Worm (Caenorhabditis elegans) whole organism, L1 larva: ENCODE data around the gene T02H6.4.

ENCODE experiments used
- C16A3.4 ChIP-seq: fragments of 150-350 bp; optimal IDR thresholded peaks from 2 replicates; lab custom pipeline; 2014; ENCODE audit warnings: missing biosample characterization, missing genetic modification characterization
- aha-1 ChIP-seq: fragments of 150-350 bp; optimal IDR thresholded peaks from 2 replicates; lab custom pipeline; 2014; ENCODE audit warnings: missing biosample characterization, missing genetic modification characterization
- alr-1 ChIP-seq: fragments of 200-800 bp; sonication (Bioruptor generic); optimal IDR thresholded peaks from 2 replicates; lab custom pipeline; 2018; ENCODE audit warnings: borderline replicate concordance, mild to moderate bottlenecking, missing genetic modification characterization, missing compliant biosample characterization
- aly-2 ChIP-seq: fragments of 150-350 bp; optimal IDR thresholded peaks from 2 replicates; lab custom pipeline; 2014; ENCODE audit warnings: missing biosample characterization, missing genetic modification characterization
- ama-1 ChIP-seq: fragments of 150-350 bp; optimal IDR thresholded peaks from 2 replicates; lab custom pipeline; 2014
- blmp-1 ChIP-seq: fragments of 150-350 bp; optimal IDR thresholded peaks from 2 replicates; lab custom pipeline; 2014; ENCODE audit warnings: missing biosample characterization, missing genetic modification characterization
- ceh-8 ChIP-seq: fragments of 200-800 bp; sonication (Bioruptor generic); optimal IDR thresholded peaks from 2 replicates; lab custom pipeline; 2018; ENCODE audit warnings: mild to moderate bottlenecking, missing genetic modification characterization, moderate library complexity, missing compliant biosample characterization
- ceh-82 ChIP-seq, 3 experiments: fragments of 150-350 bp in 1 of 3; sonication (generic microtip) in 2 of 3; optimal IDR thresholded peaks; 2 replicates each; lab custom pipeline; 2014 to 2017; ENCODE audit warnings: missing biosample characterization in 3 of 3, missing genetic modification characterization in 3 of 3
- ceh-88 ChIP-seq: fragments of 200-800 bp; sonication (Bioruptor generic); IDR thresholded peaks from 2 replicates; pipeline ENCODE4 v1.3.6; 2022; ENCODE audit warnings: missing genetic modification characterization, missing compliant biosample characterization
- dpl-1 ChIP-seq, 3 experiments: fragments of 150-350 bp in 2 of 3; sonication (generic microtip) in 1 of 3; optimal IDR thresholded peaks; 2 replicates each; lab custom pipeline; 2014 to 2017; ENCODE audit warnings: missing biosample characterization in 3 of 3, missing genetic modification characterization in 3 of 3, missing genetic modification reagents in 3 of 3
- efl-1 ChIP-seq, 4 experiments: fragments of 150-350 bp; optimal IDR thresholded peaks in 3 of 4; peaks in 1 of 4; 1 replicate in 1 of 4; 2 replicates in 3 of 4; lab custom pipeline; 2014; ENCODE audit warnings: missing biosample characterization in 2 of 4, missing genetic modification characterization in 2 of 4, missing genetic modification reagents in 2 of 4
- egl-13 ChIP-seq: sonication (generic microtip); optimal IDR thresholded peaks from 2 replicates; lab custom pipeline; 2016; ENCODE audit warnings: missing genotype, missing genetic modification reagents, missing genetic modification characterization, missing compliant biosample characterization
- elt-3 ChIP-seq, 6 experiments: fragments of 150-350 bp in 1 of 6; sonication (generic microtip); optimal IDR thresholded peaks; 2 replicates each; lab custom pipeline; 2017 to 2018; ENCODE audit warnings: missing biosample characterization in 6 of 6, missing genetic modification characterization in 6 of 6, inconsistent platforms in 1 of 6
- fkh-10 ChIP-seq: sonication (generic microtip); optimal IDR thresholded peaks from 2 replicates; lab custom pipeline; 2017; ENCODE audit warnings: missing biosample characterization, missing genetic modification reagents, missing genetic modification characterization
- fkh-8 ChIP-seq: sonication (generic microtip); optimal IDR thresholded peaks from 2 replicates; lab custom pipeline; 2016; ENCODE audit warnings: mild to moderate bottlenecking, missing genetic modification characterization, missing compliant biosample characterization
- grh-1 ChIP-seq: fragments of 200-800 bp; sonication (Bioruptor generic); IDR thresholded peaks from 2 replicates; pipeline ENCODE4 v1.3.6; 2022; ENCODE audit warnings: missing genetic modification reagents, missing genetic modification characterization, missing compliant biosample characterization
- isw-1 ChIP-seq: fragments of 200-800 bp; sonication (Bioruptor generic); IDR thresholded peaks from 2 replicates; pipeline ENCODE4 v1.3.6; 2022; ENCODE audit warnings: missing genetic modification characterization, missing compliant biosample characterization
- jun-1 ChIP-seq: fragments of 150-350 bp; optimal IDR thresholded peaks from 2 replicates; lab custom pipeline; 2014; ENCODE audit warnings: missing biosample characterization, missing genetic modification reagents, missing genetic modification characterization
- lin-14 ChIP-seq: fragments of 200-800 bp; sonication (Bioruptor generic); optimal IDR thresholded peaks from 2 replicates; lab custom pipeline; 2018; ENCODE audit warnings: mild to moderate bottlenecking, missing genetic modification characterization, moderate library complexity, missing compliant biosample characterization
- lin-35 ChIP-seq, 2 experiments: fragments of 150-350 bp; optimal IDR thresholded peaks; 2 replicates each; lab custom pipeline; 2014; ENCODE audit warnings: missing biosample characterization in 2 of 2, missing genetic modification characterization in 2 of 2, missing genetic modification reagents in 2 of 2
- lin-39 ChIP-seq: fragments of 150-350 bp; optimal IDR thresholded peaks from 2 replicates; lab custom pipeline; 2014; ENCODE audit warnings: missing biosample characterization, missing genetic modification reagents, missing genetic modification characterization
- lsy-2 ChIP-seq, 2 experiments: fragments of 150-350 bp; optimal IDR thresholded peaks; 2 replicates each; lab custom pipeline; 2014; ENCODE audit warnings: missing biosample characterization in 2 of 2, missing genetic modification characterization in 2 of 2
- mef-2 ChIP-seq: fragments of 150-350 bp; optimal IDR thresholded peaks from 2 replicates; lab custom pipeline; 2014; ENCODE audit warnings: missing biosample characterization, missing genetic modification characterization
- mep-1 ChIP-seq: fragments of 150-350 bp; optimal IDR thresholded peaks from 2 replicates; lab custom pipeline; 2014; ENCODE audit warnings: missing biosample characterization, missing genetic modification characterization
- nhr-19 ChIP-seq: fragments of 200-800 bp; sonication (Bioruptor generic); conservative IDR thresholded peaks from 2 replicates; pipeline ENCODE4 v1.3.6; 2022; ENCODE audit warnings: missing genetic modification characterization, missing compliant biosample characterization
- nhr-20 ChIP-seq: sonication (generic microtip); optimal IDR thresholded peaks from 2 replicates; lab custom pipeline; 2016; ENCODE audit warnings: mild to moderate bottlenecking, missing genetic modification characterization, missing compliant biosample characterization
- nhr-47 ChIP-seq: sonication (generic microtip); optimal IDR thresholded peaks from 2 replicates; lab custom pipeline; 2016; ENCODE audit warnings: mild to moderate bottlenecking, missing genetic modification characterization, moderate library complexity, missing compliant biosample characterization
- nhr-85 ChIP-seq: sonication (generic microtip); peaks from one replicate; lab custom pipeline; 2016; ENCODE audit warnings: missing genetic modification characterization, inconsistent platforms, missing compliant biosample characterization
- pqm-1 ChIP-seq: sonication (generic microtip); optimal IDR thresholded peaks from 3 replicates; lab custom pipeline; 2017; ENCODE audit warnings: missing biosample characterization, missing genetic modification characterization
- skn-1 ChIP-seq: fragments of 150-350 bp; optimal IDR thresholded peaks from 2 replicates; lab custom pipeline; 2014; ENCODE audit warnings: missing biosample characterization, missing genetic modification characterization
- snpc-4 ChIP-seq: fragments of 150-350 bp; optimal IDR thresholded peaks from 2 replicates; lab custom pipeline; 2014; ENCODE audit warnings: missing biosample characterization, missing genetic modification characterization
- sox-4 ChIP-seq: sonication (generic microtip); optimal IDR thresholded peaks from 2 replicates; lab custom pipeline; 2016; ENCODE audit warnings: missing genetic modification characterization, missing compliant biosample characterization
- swsn-7 ChIP-seq: sonication (generic microtip); optimal IDR thresholded peaks from 2 replicates; lab custom pipeline; 2016; ENCODE audit warnings: missing genetic modification characterization, missing compliant biosample characterization
- tbx-2 ChIP-seq: sonication (generic microtip); optimal IDR thresholded peaks from 2 replicates; lab custom pipeline; 2016; ENCODE audit warnings: missing genetic modification characterization, missing compliant biosample characterization
- unc-30 ChIP-seq: sonication (generic microtip); optimal IDR thresholded peaks from 2 replicates; lab custom pipeline; 2017; ENCODE audit warnings: missing biosample characterization, missing genetic modification characterization
- unc-86 ChIP-seq: sonication (generic microtip); optimal IDR thresholded peaks from 2 replicates; lab custom pipeline; 2016; ENCODE audit warnings: missing genetic modification characterization, missing compliant biosample characterization
- xbp-1 ChIP-seq: sonication (generic microtip); optimal IDR thresholded peaks from 2 replicates; lab custom pipeline; 2016; ENCODE audit warnings: missing genetic modification characterization, missing compliant biosample characterization

T02H6.4 gene

ce11 chrII:689749-690148 lies at the start of gene T02H6.4:
T02H6.4 (plus strand) TSS chrII:690049.
- TF ChIP-seq alr-1 (tag; lab: Kevin White, UChicago) = no peak
- no peak for TF ChIP-seq jun-1
- TF ChIP-seq lin-39 = no peak
- TF ChIP-seq aha-1 (tag; lab: Kevin White, UChicago) = no peak
- no peak for TF ChIP-seq lsy-2 (tag; optimal IDR thresholded peaks at IDR 0.05; lab: Kevin White, UChicago)
- no peak for TF ChIP-seq ceh-88
- TF ChIP-seq skn-1 = no peak
- TF ChIP-seq ceh-82 (tag; optimal IDR thresholded peaks at IDR 0.05; lab: Kevin White, UChicago) = no peak
- TF ChIP-seq fkh-8 = no peak

ce11 chrII:643733-644132 lies 46.1 kb upstream of the T02H6.4 start:
- TF ChIP-seq dpl-1 (GFP tag; optimal IDR thresholded peaks at IDR 0.05; lab: Kevin White, UChicago) (no peak), blmp-1 (no peak), snpc-4 (tag; lab: Kevin White, UChicago) (no peak), nhr-19 (GFP tag; lab: Robert Waterston, UW) (no peak), ceh-8 (GFP tag; lab: Kevin White, UChicago) (no peak), pqm-1 (tag; lab: Kevin White, UChicago) (no peak)

ce11 chrII:650321-651005 lies 39.4 kb upstream of the T02H6.4 start, which contains the start of the genes K07E8.7 and frpr-14:
K07E8.7 (minus strand) TSS chrII:650367.
frpr-14 (plus strand) TSS chrII:650955.
- no peak for TF ChIP-seq aha-1 (tag; lab: Kevin White, UChicago)
- TF ChIP-seq unc-86 (tag; lab: Kevin White, UChicago) = peak; percentile 6
- peak; percentile 96 for TF ChIP-seq isw-1 (GFP tag; lab: Robert Waterston, UW)
- peak; percentile 56 for TF ChIP-seq nhr-47
- TF ChIP-seq fkh-10 (GFP tag; lab: Kevin White, UChicago) = peak; percentile 47
- peak; percentile 5 for TF ChIP-seq skn-1
- peak in 2 of 3 experiments; percentile 37 to 47 for TF ChIP-seq dpl-1 (GFP tag; optimal IDR thresholded peaks at IDR 0.05; lab: Kevin White, UChicago)
- peak; percentile 4 for TF ChIP-seq tbx-2 (tag; lab: Kevin White, UChicago)
- peak; percentile 30 to 35 for TF ChIP-seq efl-1 (optimal IDR thresholded peaks at IDR 0.05; lab: Kevin White, UChicago)
- TF ChIP-seq efl-1 (GFP tag; optimal IDR thresholded peaks at IDR 0.05 in 1 of 2; lab: Kevin White, UChicago) = peak; percentile 50 to 90
- TF ChIP-seq lin-35 (GFP tag; optimal IDR thresholded peaks at IDR 0.05; lab: Kevin White, UChicago) = peak; percentile 52 to 64
- no peak for TF ChIP-seq sox-4 (tag; lab: Kevin White, UChicago)
- no peak for TF ChIP-seq C16A3.4 (tag; lab: Kevin White, UChicago)
- no peak for TF ChIP-seq alr-1 (tag; lab: Kevin White, UChicago)
- peak; percentile 28 for TF ChIP-seq xbp-1 (tag; lab: Kevin White, UChicago)
- TF ChIP-seq mef-2 = no peak
- no peak for TF ChIP-seq egl-13 (tag; lab: Kevin White, UChicago)
- TF ChIP-seq lsy-2 (tag; optimal IDR thresholded peaks at IDR 0.05; lab: Kevin White, UChicago) = peak; percentile 35 to 64
- peak; percentile 71 for TF ChIP-seq nhr-85 (tag; lab: Kevin White, UChicago)
- peak; percentile 28; the same call in 1 of the 2 replicates for TF ChIP-seq grh-1 (GFP tag; lab: Robert Waterston, UW)
- TF ChIP-seq swsn-7 (tag; lab: Kevin White, UChicago) = peak; percentile 29
- peak in 1 of 6 experiments; percentile 5 for TF ChIP-seq elt-3 (tag; optimal IDR thresholded peaks at IDR 0.05; lab: Kevin White, UChicago)
- peak; percentile 38 for TF ChIP-seq lin-14 (GFP tag; lab: Kevin White, UChicago)
- TF ChIP-seq mep-1 (tag; lab: Kevin White, UChicago) = peak; percentile 26
- peak; percentile 16 for TF ChIP-seq nhr-20
- no peak for TF ChIP-seq aly-2

ce11 chrII:651324-651723 lies 38.5 kb upstream of the T02H6.4 start:
- TF ChIP-seq ama-1 (lab: Kevin White, UChicago) (no peak), mef-2 (no peak), unc-30 (tag; lab: Kevin White, UChicago) (no peak), jun-1 (no peak), ceh-88 (no peak)
